Worm (Caenorhabditis elegans) whole organism, dauer: ENCODE data around the gene prkl-1.

ENCODE experiments used
- unc-62 ChIP-seq: sonication (generic microtip); optimal IDR thresholded peaks from 2 replicates; lab custom pipeline; 2017; ENCODE audit warnings: missing biosample characterization, missing genetic modification reagents, missing genetic modification characterization

The prkl-1 gene

ce11 chrIV:6959483-6959882 is 27.3 kb downstream of the prkl-1 start:
- TF ChIP-seq unc-62 (GFP tag; lab: Kevin White, UChicago): no peak

- no peak for TF ChIP-seq unc-62 (GFP tag; lab: Kevin White, UChicago)
Observed at ce11 chrIV:6958696-6959095, 28.0 kb downstream of the prkl-1 start.

- no peak for TF ChIP-seq unc-62 (GFP tag; lab: Kevin White, UChicago)
Observed at ce11 chrIV:6957341-6957740, 29.4 kb downstream of the prkl-1 start, which contains the start of gene jnk-1. TSS of gene jnk-1 (plus strand) at chrIV:6957641.

- TF ChIP-seq unc-62 (GFP tag; lab: Kevin White, UChicago): no peak
Observed at ce11 chrIV:6956668-6957067, 30.1 kb downstream of the prkl-1 start.

- no peak for TF ChIP-seq unc-62 (GFP tag; lab: Kevin White, UChicago)
Observed at ce11 chrIV:6954682-6955081, 32.1 kb downstream of the prkl-1 start.

DNA sequence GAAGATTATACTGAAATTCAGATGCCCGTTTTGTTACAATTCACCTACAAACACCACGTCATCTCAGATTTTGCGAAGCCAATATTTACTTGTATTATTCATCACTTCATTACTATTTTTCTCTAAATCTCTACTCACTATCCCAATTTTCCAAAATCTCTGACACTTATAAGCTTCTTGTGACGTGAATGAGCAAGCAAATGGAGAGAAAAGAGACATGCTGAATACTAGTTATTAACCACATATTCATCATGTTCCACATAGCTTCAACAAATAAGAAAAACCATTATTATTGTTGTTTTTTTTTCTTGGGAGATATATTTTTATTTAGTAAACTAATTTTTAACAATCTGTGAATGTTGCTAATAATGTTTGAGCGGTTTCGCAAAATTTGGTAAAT is 35.5 kb downstream of the prkl-1 start:
- TF ChIP-seq unc-62 (GFP tag; lab: Kevin White, UChicago): no peak

ce11 chrIV:6946832-6947231 is 39.9 kb downstream of the prkl-1 start:
- TF ChIP-seq unc-62 (GFP tag; lab: Kevin White, UChicago): no peak

ce11 chrIV:6941101-6941500 is 45.6 kb downstream of the prkl-1 start:
- TF ChIP-seq unc-62 (GFP tag; lab: Kevin White, UChicago): no peak

- no peak for TF ChIP-seq unc-62 (GFP tag; lab: Kevin White, UChicago)
Observed at ce11 chrIV:6937548-6937947, 49.2 kb downstream of the prkl-1 start, which contains the start of gene npr-12. TSS of gene npr-12 (minus strand) at chrIV:6937648.
